Fruit fly (Drosophila melanogaster) whole organism, embryonic: ENCODE results near the gene dlg1.

Experiments used
- Antp ChIP-seq: fragments of 200-800 bp; sonication (Bioruptor generic); optimal IDR thresholded peaks from 3 replicates; lab custom pipeline; 2016; ENCODE audit warnings: missing biosample characterization, missing genetic modification characterization
- Atf-2 ChIP-seq: fragments of 200-800 bp; sonication (Bioruptor generic); optimal IDR thresholded peaks from 2 replicates; lab custom pipeline; 2016; ENCODE audit warnings: missing biosample characterization, missing genetic modification characterization
- Blimp-1 ChIP-seq: fragments of 200-800 bp; sonication (Bioruptor generic); optimal IDR thresholded peaks from 3 replicates; lab custom pipeline; 2018; ENCODE audit warnings: missing biosample characterization, missing genetic modification characterization, mild to moderate bottlenecking, moderate library complexity, missing genetic modification reagents
- CG1024 ChIP-seq: fragments of 200-800 bp; sonication (Bioruptor generic); IDR thresholded peaks from 2 replicates; pipeline ENCODE4 v1.3.6; 2022; ENCODE audit warnings: missing biosample characterization, missing genetic modification characterization
- CG11504 ChIP-seq: fragments of 200-800 bp; sonication (Bioruptor generic); optimal IDR thresholded peaks from 3 replicates; lab custom pipeline; 2019; ENCODE audit warnings: missing biosample characterization, mild to moderate bottlenecking, missing genetic modification characterization, moderate library complexity
- CG12391 ChIP-seq: fragments of 200-800 bp; sonication (Bioruptor generic); optimal IDR thresholded peaks from 3 replicates; lab custom pipeline; 2018; ENCODE audit warnings: missing biosample characterization, mild to moderate bottlenecking, missing genetic modification characterization, moderate library complexity
- CG12769 ChIP-seq: fragments of 200-800 bp; sonication (Bioruptor generic); optimal IDR thresholded peaks from 2 replicates; lab custom pipeline; 2019; ENCODE audit warnings: missing biosample characterization, mild to moderate bottlenecking, missing genetic modification characterization, moderate library complexity
- CG13775 ChIP-seq: fragments of 200-800 bp; sonication (Bioruptor generic); optimal IDR thresholded peaks from 3 replicates; lab custom pipeline; 2017; ENCODE audit warnings: missing biosample characterization, mild to moderate bottlenecking, missing genetic modification characterization
- CG15601 ChIP-seq: fragments of 200-800 bp; sonication (Bioruptor generic); optimal IDR thresholded peaks from 3 replicates; lab custom pipeline; 2019; ENCODE audit warnings: missing biosample characterization, mild to moderate bottlenecking, missing genetic modification characterization, moderate library complexity
- CG17829 ChIP-seq: fragments of 200-800 bp; optimal IDR thresholded peaks from 2 replicates; lab custom pipeline; 2019; ENCODE audit warnings: missing biosample characterization, mild to moderate bottlenecking, missing genetic modification characterization, moderate library complexity
- CG1832 ChIP-seq: fragments of 200-800 bp; sonication (Bioruptor generic); optimal IDR thresholded peaks from 2 replicates; lab custom pipeline; 2017; ENCODE audit warnings: missing biosample characterization, mild to moderate bottlenecking, missing genetic modification characterization, inconsistent platforms
- CG18619 ChIP-seq: fragments of 200-800 bp; sonication (Bioruptor generic); optimal IDR thresholded peaks from 3 replicates; lab custom pipeline; 2017; ENCODE audit warnings: missing biosample characterization, mild to moderate bottlenecking, missing genetic modification characterization
- CG2120 ChIP-seq: fragments of 200-800 bp; sonication (Bioruptor generic); optimal IDR thresholded peaks from 3 replicates; lab custom pipeline; 2016; ENCODE audit warnings: missing biosample characterization, missing genetic modification characterization
- CG2678 ChIP-seq: fragments of 200-800 bp; sonication (Bioruptor generic); optimal IDR thresholded peaks from 3 replicates; lab custom pipeline; 2019; ENCODE audit warnings: missing biosample characterization, mild to moderate bottlenecking, missing genetic modification characterization, moderate library complexity
- CG30403 ChIP-seq: fragments of 200-800 bp; sonication (Bioruptor generic); optimal IDR thresholded peaks from 3 replicates; lab custom pipeline; 2016; ENCODE audit warnings: missing biosample characterization, missing genetic modification characterization
- CG31388 ChIP-seq: fragments of 200-800 bp; sonication (Bioruptor generic); optimal IDR thresholded peaks from 2 replicates; lab custom pipeline; 2016; ENCODE audit warnings: missing biosample characterization, missing genetic modification characterization
- CG31441 ChIP-seq: fragments of 200-800 bp; sonication (Bioruptor generic); IDR thresholded peaks from 2 replicates; pipeline ENCODE4 v1.3.6; 2022; ENCODE audit warnings: missing biosample characterization, missing genetic modification characterization
- CG7839 ChIP-seq: fragments of 200-800 bp; sonication (Bioruptor generic); optimal IDR thresholded peaks from 3 replicates; lab custom pipeline; 2018; ENCODE audit warnings: missing biosample characterization, mild to moderate bottlenecking, missing genetic modification characterization, moderate library complexity
- CG9437 ChIP-seq: fragments of 200-800 bp; sonication (Bioruptor generic); optimal IDR thresholded peaks from 2 replicates; lab custom pipeline; 2018; ENCODE audit warnings: missing biosample characterization, mild to moderate bottlenecking, missing genetic modification characterization
- CG9727 ChIP-seq: fragments of 200-800 bp; sonication (Bioruptor generic); optimal IDR thresholded peaks from 3 replicates; lab custom pipeline; 2017; ENCODE audit warnings: missing biosample characterization, mild to moderate bottlenecking, missing genetic modification characterization
- E2f1 ChIP-seq: fragments of 200-800 bp; sonication (Bioruptor generic); IDR thresholded peaks from 2 replicates; pipeline ENCODE4 v1.3.6; 2022; ENCODE audit warnings: missing biosample characterization, missing genetic modification characterization
- Gug ChIP-seq: fragments of 200-800 bp; sonication (Bioruptor generic); IDR thresholded peaks from 4 replicates; pipeline ENCODE4 v1.3.6; 2022; ENCODE audit warnings: missing biosample characterization, missing genetic modification characterization
- NFAT ChIP-seq: fragments of 200-800 bp; sonication (Bioruptor generic); IDR thresholded peaks from 2 replicates; pipeline ENCODE4 v1.3.6; 2022; ENCODE audit warnings: missing biosample characterization, missing genetic modification characterization
- Six4 ChIP-seq: fragments of 200-800 bp; sonication (Bioruptor generic); optimal IDR thresholded peaks from 2 replicates; lab custom pipeline; 2016; ENCODE audit warnings: missing biosample characterization, missing genetic modification characterization
- Sry-β ChIP-seq: fragments of 200-800 bp; sonication (Bioruptor generic); optimal IDR thresholded peaks from 2 replicates; lab custom pipeline; 2018; ENCODE audit warnings: missing biosample characterization, mild to moderate bottlenecking, missing genetic modification characterization, moderate library complexity
- Taf1 ChIP-seq: fragments of 200-800 bp; sonication (Bioruptor generic); IDR thresholded peaks from 2 replicates; pipeline ENCODE4 v1.3.6; 2022; ENCODE audit warnings: missing biosample characterization, missing genetic modification characterization
- Xbp1 ChIP-seq: fragments of 200-800 bp; sonication (Bioruptor generic); optimal IDR thresholded peaks from 3 replicates; lab custom pipeline; 2016; ENCODE audit warnings: missing biosample characterization, mild to moderate bottlenecking, missing genetic modification characterization
- ab ChIP-seq: fragments of 200-800 bp; sonication (Bioruptor generic); optimal IDR thresholded peaks from 2 replicates; lab custom pipeline; 2016; ENCODE audit warnings: missing biosample characterization, missing genetic modification characterization
- ato ChIP-seq: fragments of 200-800 bp; sonication (Bioruptor generic); IDR thresholded peaks from 2 replicates; pipeline ENCODE4 v1.3.6; 2022; ENCODE audit warnings: missing biosample characterization, missing genetic modification characterization; ENCODE audit not compliant: partially characterized antibody
- bab2 ChIP-seq: fragments of 200-800 bp; sonication (Bioruptor generic); optimal IDR thresholded peaks from 2 replicates; lab custom pipeline; 2016; ENCODE audit warnings: missing biosample characterization, missing genetic modification characterization
- bowl ChIP-seq: fragments of 200-800 bp; sonication (Bioruptor generic); IDR thresholded peaks from 2 replicates; pipeline ENCODE4 v1.3.6; 2022; ENCODE audit warnings: missing biosample characterization, missing genetic modification characterization
- bsh ChIP-seq, 2 experiments: fragments of 200-800 bp; sonication (Bioruptor generic); optimal IDR thresholded peaks; 2 replicates each; lab custom pipeline; 2017 to 2018; ENCODE audit warnings: mild to moderate bottlenecking in 2 of 2, missing biosample characterization in 2 of 2, missing genetic modification characterization in 2 of 2, moderate library complexity in 1 of 2
- chif ChIP-seq, 2 experiments: fragments of 200-800 bp; sonication (Bioruptor generic); optimal IDR thresholded peaks; 3 replicates each; lab custom pipeline; 2016; ENCODE audit warnings: missing biosample characterization in 2 of 2, missing genetic modification characterization in 2 of 2
- chinmo ChIP-seq: fragments of 200-800 bp; sonication (Bioruptor generic); IDR thresholded peaks from 4 replicates; pipeline ENCODE4 v1.3.6; 2022; ENCODE audit warnings: missing biosample characterization, missing genetic modification characterization; ENCODE audit not compliant: partially characterized antibody
- ci ChIP-seq: fragments of 200-800 bp; sonication (Bioruptor generic); IDR thresholded peaks from 3 replicates; pipeline ENCODE4 v1.3.6; 2022; ENCODE audit warnings: missing biosample characterization, missing genetic modification characterization
- crol ChIP-seq: fragments of 200-800 bp; sonication (Bioruptor generic); IDR thresholded peaks from 2 replicates; pipeline ENCODE4 v1.3.6; 2022; ENCODE audit warnings: missing biosample characterization, missing genetic modification characterization
- dm ChIP-seq: fragments of 200-800 bp; sonication (Bioruptor generic); optimal IDR thresholded peaks from 3 replicates; lab custom pipeline; 2016; ENCODE audit warnings: missing biosample characterization, missing genetic modification characterization
- dmrt11E ChIP-seq: fragments of 200-800 bp; sonication (Bioruptor generic); optimal IDR thresholded peaks from 3 replicates; lab custom pipeline; 2018; ENCODE audit warnings: missing biosample characterization, mild to moderate bottlenecking, missing genetic modification characterization, moderate library complexity
- dysf ChIP-seq: fragments of 200-800 bp; sonication (Bioruptor generic); IDR thresholded peaks from 3 replicates; pipeline ENCODE4 v1.3.6; 2022; ENCODE audit warnings: missing biosample characterization, missing genetic modification characterization
- gem ChIP-seq: fragments of 200-800 bp; sonication (Bioruptor generic); optimal IDR thresholded peaks from 2 replicates; lab custom pipeline; 2019; ENCODE audit warnings: missing biosample characterization, mild to moderate bottlenecking, missing genetic modification characterization, moderate library complexity
- grau ChIP-seq: fragments of 200-800 bp; optimal IDR thresholded peaks from 3 replicates; lab custom pipeline; 2019; ENCODE audit warnings: missing biosample characterization, mild to moderate bottlenecking, missing genetic modification characterization, moderate library complexity
- kni ChIP-seq: fragments of 200-800 bp; sonication (Bioruptor generic); optimal IDR thresholded peaks from 3 replicates; lab custom pipeline; 2017; ENCODE audit warnings: mild to moderate bottlenecking, missing biosample characterization, missing genetic modification reagents, missing genetic modification characterization
- lab ChIP-seq: fragments of 200-800 bp; sonication (Bioruptor generic); optimal IDR thresholded peaks from 3 replicates; lab custom pipeline; 2017; ENCODE audit warnings: missing biosample characterization, missing genetic modification characterization, mild to moderate bottlenecking, moderate library complexity, missing genetic modification reagents
- phol ChIP-seq: fragments of 200-800 bp; sonication (Bioruptor generic); optimal IDR thresholded peaks from 3 replicates; lab custom pipeline; 2018; ENCODE audit warnings: missing biosample characterization, mild to moderate bottlenecking, missing genetic modification characterization, moderate library complexity
- pnt ChIP-seq: fragments of 200-800 bp; sonication (Bioruptor generic); optimal IDR thresholded peaks from 3 replicates; lab custom pipeline; 2016; ENCODE audit warnings: missing biosample characterization, missing genetic modification characterization
- pros ChIP-seq: fragments of 200-800 bp; sonication (Bioruptor generic); optimal IDR thresholded peaks from 3 replicates; lab custom pipeline; 2019; ENCODE audit warnings: missing biosample characterization, mild to moderate bottlenecking, missing genetic modification characterization, moderate library complexity
- ranshi ChIP-seq: fragments of 200-800 bp; sonication (Bioruptor generic); IDR thresholded peaks from 2 replicates; pipeline ENCODE4 v1.3.6; 2022; ENCODE audit warnings: missing biosample characterization, missing genetic modification characterization
- seq ChIP-seq: fragments of 200-800 bp; sonication (Bioruptor generic); IDR thresholded peaks from 2 replicates; pipeline ENCODE4 v1.3.6; 2022; ENCODE audit warnings: missing biosample characterization, missing genetic modification characterization
- wdn ChIP-seq: fragments of 200-800 bp; sonication (Bioruptor generic); IDR thresholded peaks from 2 replicates; pipeline ENCODE4 v1.3.6; 2022; ENCODE audit warnings: missing biosample characterization, missing genetic modification characterization

The dlg1 gene

DNA sequence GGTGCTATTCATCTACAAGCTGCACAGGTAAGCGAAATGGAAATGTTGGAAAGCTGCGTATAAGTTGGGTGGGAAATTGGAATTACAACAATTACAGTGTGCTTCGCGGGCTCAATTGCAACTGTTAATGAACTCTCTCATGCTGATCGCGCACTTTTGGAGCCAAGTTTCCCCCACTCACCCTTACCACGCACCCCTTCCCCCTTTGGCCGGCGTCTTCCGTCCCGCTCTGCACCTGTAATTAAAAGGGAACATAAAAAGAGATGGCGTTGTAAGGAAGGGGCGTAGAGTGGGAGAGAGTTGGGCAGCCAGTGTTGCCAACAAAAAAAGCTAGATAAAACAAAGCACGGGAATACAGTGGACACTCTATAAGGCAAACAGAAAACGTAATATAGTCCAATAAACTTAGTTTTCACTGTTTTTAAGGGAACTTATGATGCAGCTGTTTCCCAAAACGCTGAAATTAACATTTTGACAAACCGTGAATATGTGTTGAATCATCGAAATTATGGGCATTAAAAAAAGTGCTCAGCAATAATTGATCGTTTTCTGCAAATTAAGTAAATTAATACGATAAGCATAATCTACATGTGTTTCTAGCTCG, 28.6 kb upstream of the dlg1 start:
- 0 out of 4 replicates have a peak, but pooled peaks have one; percentile 36 for TF ChIP-seq chinmo (GFP tag; lab: Robert Waterston, UW)
- TF ChIP-seq CG17829 (tag; lab: Kevin White, UChicago) = no peak
- TF ChIP-seq CG7839 = peak; percentile 2
- peak; percentile 34 for TF ChIP-seq CG11504 (tag; lab: Kevin White, UChicago)
- TF ChIP-seq ranshi (GFP tag; lab: Robert Waterston, UW) = peak; percentile 12; the same call in 1 of the 2 replicates
- TF ChIP-seq CG31388 (GFP tag; lab: Kevin White, UChicago) = no peak
- peak; percentile 32 for TF ChIP-seq CG2678 (tag; lab: Kevin White, UChicago)
- TF ChIP-seq lab (GFP tag; lab: Kevin White, UChicago) = peak; percentile 32
- peak; percentile 21 for TF ChIP-seq CG13775 (GFP tag; lab: Kevin White, UChicago)
- TF ChIP-seq pnt (GFP tag; lab: Kevin White, UChicago) = peak; percentile 12
- peak; percentile 14 for TF ChIP-seq CG9437 (GFP tag; lab: Kevin White, UChicago)
- peak; percentile 53; the same call in 1 of the 3 replicates for TF ChIP-seq ci (GFP tag; lab: Robert Waterston, UW)
- peak; percentile 61 for TF ChIP-seq CG12769 (tag; lab: Kevin White, UChicago)
- peak; percentile 6 for TF ChIP-seq bab2 (GFP tag; lab: Kevin White, UChicago)
- TF ChIP-seq CG12391 (tag; lab: Kevin White, UChicago) = peak; percentile 18
- 0 out of 2 replicates have a peak, but pooled peaks have one; percentile 16 for TF ChIP-seq seq
- TF ChIP-seq Blimp-1 (GFP tag; lab: Kevin White, UChicago) = no peak
- TF ChIP-seq grau (tag; lab: Kevin White, UChicago) = peak; percentile 87
- peak; percentile 41 for TF ChIP-seq CG2120 (GFP tag; lab: Kevin White, UChicago)
- TF ChIP-seq kni (GFP tag; lab: Kevin White, UChicago) = peak; percentile 22
- TF ChIP-seq wdn = no peak
- TF ChIP-seq E2f1 = no peak
- peak; percentile 1 for TF ChIP-seq dm
- TF ChIP-seq ato = no peak
- TF ChIP-seq bsh (GFP tag; optimal IDR thresholded peaks at IDR 0.05; lab: Kevin White, UChicago) = peak in 1 of 2 experiments; percentile 16
- peak; percentile 30 for TF ChIP-seq Xbp1 (GFP tag; lab: Kevin White, UChicago)
- TF ChIP-seq Sry-β (GFP tag; lab: Kevin White, UChicago) = peak; percentile 84
- TF ChIP-seq NFAT = no peak
- 0 out of 3 replicates have a peak, but pooled peaks have one; percentile 26 for TF ChIP-seq dysf (GFP tag; lab: Robert Waterston, UW)
- peak; percentile 4 for TF ChIP-seq phol (tag; lab: Kevin White, UChicago)
- peak; percentile 2; the same call in 1 of the 4 replicates for TF ChIP-seq Gug (GFP tag; lab: Robert Waterston, UW)
- TF ChIP-seq crol = peak; percentile 88
- peak in 1 of 2 experiments; percentile 11 for TF ChIP-seq chif (GFP tag; optimal IDR thresholded peaks at IDR 0.05; lab: Kevin White, UChicago)
- TF ChIP-seq CG18619 (GFP tag; lab: Kevin White, UChicago) = peak; percentile 13
- TF ChIP-seq CG1832 = peak; percentile 55
- TF ChIP-seq Six4 (GFP tag; lab: Kevin White, UChicago) = peak; percentile 34
- TF ChIP-seq CG15601 (tag; lab: Kevin White, UChicago) = peak; percentile 5
- TF ChIP-seq gem (tag; lab: Kevin White, UChicago) = peak; percentile 43
- 0 out of 2 replicates have a peak, but pooled peaks have one; percentile 15 for TF ChIP-seq CG31441
- no peak for TF ChIP-seq ab
- 0 out of 2 replicates have a peak, but pooled peaks have one; percentile 12 for TF ChIP-seq CG1024
- TF ChIP-seq dmrt11E (tag; lab: Kevin White, UChicago) = peak; percentile 17
- TF ChIP-seq CG9727 = peak; percentile 4
- peak; percentile 7 for TF ChIP-seq pros (GFP tag; lab: Kevin White, UChicago)
- no peak for TF ChIP-seq Atf-2 (GFP tag; lab: Kevin White, UChicago)
- no peak for TF ChIP-seq Taf1
- peak; percentile 43 for TF ChIP-seq CG30403 (GFP tag; lab: Kevin White, UChicago)
- peak; percentile 33 for TF ChIP-seq Antp (GFP tag; lab: Kevin White, UChicago)
- TF ChIP-seq bowl (GFP tag; lab: Robert Waterston, UW) = no peak
